Worm (Caenorhabditis elegans) whole organism, young adult: ENCODE measurements around the gene srz-47.

Experiments
- F39B2.1 ChIP-seq: fragments of 200-800 bp; sonication (Bioruptor generic); IDR thresholded peaks from 2 replicates; pipeline ENCODE4 v1.3.6; 2022; ENCODE audit warnings: missing genetic modification reagents, missing genetic modification characterization, missing compliant biosample characterization
- ZK185.1 ChIP-seq: sonication (generic microtip); optimal IDR thresholded peaks from 2 replicates; lab custom pipeline; 2016; ENCODE audit warnings: mild to moderate bottlenecking, missing genetic modification characterization, missing compliant biosample characterization; ENCODE audit not compliant: poor library complexity, severe bottlenecking
- attf-6 ChIP-seq: fragments of 200-800 bp; sonication (Bioruptor generic); IDR thresholded peaks from 2 replicates; pipeline ENCODE4 v1.3.6; 2022; ENCODE audit warnings: missing genetic modification reagents, missing genetic modification characterization, missing compliant biosample characterization
- ceh-79 ChIP-seq: sonication (generic microtip); optimal IDR thresholded peaks from 2 replicates; lab custom pipeline; 2017; ENCODE audit warnings: mild to moderate bottlenecking, missing genetic modification characterization, missing compliant biosample characterization
- mel-28 ChIP-seq: sonication (generic microtip); optimal IDR thresholded peaks from 2 replicates; lab custom pipeline; 2016; ENCODE audit warnings: borderline replicate concordance, mild to moderate bottlenecking, missing genetic modification characterization, missing compliant biosample characterization
- zfh-2 ChIP-seq: fragments of 200-800 bp; sonication (Bioruptor generic); conservative IDR thresholded peaks from 2 replicates; pipeline ENCODE4 v1.3.6; 2022; ENCODE audit warnings: missing genetic modification reagents, missing genetic modification characterization, missing compliant biosample characterization

DNA sequence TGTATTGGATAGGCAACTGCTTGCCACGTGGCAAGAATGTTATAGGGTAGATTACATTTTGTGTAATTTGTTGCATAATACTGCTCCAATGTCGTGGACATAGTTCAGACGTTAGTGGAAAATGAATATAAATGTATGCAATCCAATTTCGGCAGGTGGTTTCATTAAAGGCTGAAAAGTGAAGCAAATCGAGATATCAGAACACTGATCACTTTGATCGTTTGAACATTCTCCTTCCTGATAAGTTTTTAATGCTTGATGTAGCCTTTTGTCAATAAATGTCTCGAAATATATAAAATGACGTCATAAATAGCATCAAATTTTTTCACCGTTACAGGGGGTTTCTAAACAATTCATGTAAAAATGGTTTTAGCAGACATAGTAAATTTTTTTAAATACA is 28.2 kb upstream of the srz-47 start, which contains the start of gene srh-109:
- TF ChIP-seq ceh-79 (tag; lab: Kevin White, UChicago) (no peak), ZK185.1 (tag; lab: Kevin White, UChicago) (no peak), zfh-2 (no peak), attf-6 (no peak), F39B2.1 (GFP tag; lab: Robert Waterston, UW) (no peak), mel-28 (tag; lab: Kevin White, UChicago) (no peak)
